Fruit fly (Drosophila melanogaster) whole organism, embryonic: ENCODE results near the gene CG32206.

ENCODE experiments used
- Ada2b ChIP-seq: fragments of 200-800 bp; sonication (Bioruptor generic); IDR thresholded peaks from 2 replicates; pipeline ENCODE4 v1.3.6; 2022; ENCODE audit warnings: missing biosample characterization, missing genetic modification characterization
- Bdp1 ChIP-seq: fragments of 200-800 bp; sonication (Bioruptor generic); optimal IDR thresholded peaks from 3 replicates; lab custom pipeline; 2016; ENCODE audit warnings: missing biosample characterization, missing genetic modification characterization
- Blimp-1 ChIP-seq: fragments of 200-800 bp; sonication (Bioruptor generic); optimal IDR thresholded peaks from 3 replicates; lab custom pipeline; 2018; ENCODE audit warnings: missing biosample characterization, missing genetic modification characterization, mild to moderate bottlenecking, moderate library complexity, missing genetic modification reagents
- CG10654 ChIP-seq: fragments of 200-800 bp; sonication (Bioruptor generic); optimal IDR thresholded peaks from 2 replicates; lab custom pipeline; 2016; ENCODE audit warnings: missing biosample characterization, missing genetic modification characterization
- CG12236 ChIP-seq: fragments of 200-800 bp; sonication (Bioruptor generic); optimal IDR thresholded peaks from 2 replicates; lab custom pipeline; 2016; ENCODE audit warnings: missing biosample characterization, missing genetic modification characterization
- CG14667 ChIP-seq: fragments of 200-800 bp; sonication (Bioruptor generic); IDR thresholded peaks from 2 replicates; pipeline ENCODE4 v1.3.6; 2022; ENCODE audit warnings: missing biosample characterization, missing genetic modification characterization
- CG15601 ChIP-seq: fragments of 200-800 bp; sonication (Bioruptor generic); optimal IDR thresholded peaks from 3 replicates; lab custom pipeline; 2019; ENCODE audit warnings: missing biosample characterization, mild to moderate bottlenecking, missing genetic modification characterization, moderate library complexity
- CG17385 ChIP-seq: fragments of 200-800 bp; sonication (Bioruptor generic); optimal IDR thresholded peaks from 3 replicates; lab custom pipeline; 2018; ENCODE audit warnings: missing biosample characterization, mild to moderate bottlenecking, missing genetic modification characterization
- CG30431 ChIP-seq: fragments of 200-800 bp; sonication (Bioruptor generic); optimal IDR thresholded peaks from 2 replicates; lab custom pipeline; 2017; ENCODE audit warnings: missing biosample characterization, missing genetic modification characterization
- CG3838 ChIP-seq: fragments of 200-800 bp; sonication (Bioruptor generic); optimal IDR thresholded peaks from 3 replicates; lab custom pipeline; 2016; ENCODE audit warnings: missing biosample characterization, missing genetic modification characterization
- CG42726 ChIP-seq: fragments of 200-800 bp; sonication (Bioruptor generic); IDR thresholded peaks from 2 replicates; pipeline ENCODE4 v1.3.6; 2022; ENCODE audit warnings: missing biosample characterization, missing genetic modification characterization; ENCODE audit not compliant: partially characterized antibody
- CG4617 ChIP-seq: fragments of 200-800 bp; sonication (Bioruptor generic); optimal IDR thresholded peaks from 3 replicates; lab custom pipeline; 2016; ENCODE audit warnings: missing biosample characterization, missing genetic modification characterization, borderline replicate concordance
- CG4707 ChIP-seq: fragments of 200-800 bp; sonication (Bioruptor generic); optimal IDR thresholded peaks from 2 replicates; lab custom pipeline; 2018; ENCODE audit warnings: missing biosample characterization, mild to moderate bottlenecking, missing genetic modification characterization, moderate library complexity
- CG4730 ChIP-seq: fragments of 200-800 bp; sonication (Bioruptor generic); IDR thresholded peaks from 2 replicates; pipeline ENCODE4 v1.3.6; 2022; ENCODE audit warnings: missing biosample characterization, missing genetic modification characterization
- CG6272 ChIP-seq: fragments of 200-800 bp; sonication (Bioruptor generic); IDR thresholded peaks from 2 replicates; pipeline ENCODE4 v1.3.6; 2022; ENCODE audit warnings: missing biosample characterization, missing genetic modification characterization
- CG6689 ChIP-seq: fragments of 200-800 bp; sonication (Bioruptor generic); IDR thresholded peaks from 2 replicates; pipeline ENCODE4 v1.3.6; 2022; ENCODE audit warnings: missing biosample characterization, missing genetic modification characterization
- CG6854 ChIP-seq: fragments of 200-800 bp; sonication (Bioruptor generic); optimal IDR thresholded peaks from 3 replicates; lab custom pipeline; 2017; ENCODE audit warnings: missing biosample characterization, mild to moderate bottlenecking, missing genetic modification characterization
- CG7357 ChIP-seq: fragments of 200-800 bp; sonication (Bioruptor generic); IDR thresholded peaks from 3 replicates; pipeline ENCODE4 v1.3.6; 2022; ENCODE audit warnings: missing biosample characterization, missing genetic modification characterization
- CG7372 ChIP-seq: fragments of 200-800 bp; sonication (Bioruptor generic); IDR thresholded peaks from 2 replicates; pipeline ENCODE4 v1.3.6; 2022; ENCODE audit warnings: missing biosample characterization, missing genetic modification characterization
- CG9817 ChIP-seq: fragments of 200-800 bp; sonication (Bioruptor generic); optimal IDR thresholded peaks from 2 replicates; lab custom pipeline; 2018; ENCODE audit warnings: missing biosample characterization, mild to moderate bottlenecking, missing genetic modification characterization, moderate library complexity
- Camta ChIP-seq: fragments of 200-800 bp; sonication (Bioruptor generic); optimal IDR thresholded peaks from 2 replicates; lab custom pipeline; 2016; ENCODE audit warnings: missing biosample characterization, missing genetic modification characterization
- Dip3 ChIP-seq: fragments of 200-800 bp; sonication (Bioruptor generic); optimal IDR thresholded peaks from 3 replicates; lab custom pipeline; 2016; ENCODE audit warnings: missing biosample characterization, missing genetic modification characterization
- Mes4 ChIP-seq: fragments of 200-800 bp; sonication (Bioruptor generic); optimal IDR thresholded peaks from 2 replicates; lab custom pipeline; 2016; ENCODE audit warnings: missing biosample characterization, missing genetic modification characterization
- NK7.1 ChIP-seq: fragments of 200-800 bp; sonication (Bioruptor generic); optimal IDR thresholded peaks from 3 replicates; lab custom pipeline; 2016; ENCODE audit warnings: missing biosample characterization, missing genetic modification characterization
- amos ChIP-seq: fragments of 200-800 bp; sonication (Bioruptor generic); IDR thresholded peaks from 2 replicates; pipeline ENCODE4 v1.3.6; 2022; ENCODE audit warnings: missing biosample characterization, missing genetic modification characterization; ENCODE audit not compliant: partially characterized antibody
- bab2 ChIP-seq: fragments of 200-800 bp; sonication (Bioruptor generic); optimal IDR thresholded peaks from 2 replicates; lab custom pipeline; 2016; ENCODE audit warnings: missing biosample characterization, missing genetic modification characterization
- bsh ChIP-seq, 2 experiments: fragments of 200-800 bp; sonication (Bioruptor generic); optimal IDR thresholded peaks; 2 replicates each; lab custom pipeline; 2017 to 2018; ENCODE audit warnings: mild to moderate bottlenecking in 2 of 2, missing biosample characterization in 2 of 2, missing genetic modification characterization in 2 of 2, moderate library complexity in 1 of 2
- chif ChIP-seq, 2 experiments: fragments of 200-800 bp; sonication (Bioruptor generic); optimal IDR thresholded peaks; 3 replicates each; lab custom pipeline; 2016; ENCODE audit warnings: missing biosample characterization in 2 of 2, missing genetic modification characterization in 2 of 2
- croc ChIP-seq: fragments of 200-800 bp; sonication (Bioruptor generic); conservative IDR thresholded peaks from 3 replicates; pipeline ENCODE4 v1.3.6; 2022; ENCODE audit warnings: missing biosample characterization, missing genetic modification characterization
- da ChIP-seq: fragments of 200-800 bp; sonication (Bioruptor generic); optimal IDR thresholded peaks from 2 replicates; lab custom pipeline; 2016; ENCODE audit warnings: missing biosample characterization, missing genetic modification characterization
- fd96Cb ChIP-seq: fragments of 200-800 bp; sonication (Bioruptor generic); optimal IDR thresholded peaks from 2 replicates; lab custom pipeline; 2018; ENCODE audit warnings: missing biosample characterization, mild to moderate bottlenecking, missing genetic modification characterization, moderate library complexity
- gce ChIP-seq: fragments of 200-800 bp; sonication (Bioruptor generic); IDR thresholded peaks from 3 replicates; pipeline ENCODE4 v1.3.6; 2022; ENCODE audit warnings: missing biosample characterization, missing genetic modification characterization
- h ChIP-seq: fragments of >200 bp; optimal IDR thresholded peaks from 2 replicates; lab custom pipeline; 2017
- hth ChIP-seq: fragments of >200 bp; optimal IDR thresholded peaks from 2 replicates; lab custom pipeline; 2017; ENCODE audit warnings: inconsistent platforms
- mam ChIP-seq: fragments of 200-800 bp; sonication (Bioruptor generic); optimal IDR thresholded peaks from 3 replicates; lab custom pipeline; 2016; ENCODE audit warnings: missing biosample characterization, missing genetic modification characterization
- nmo ChIP-seq: fragments of 200-800 bp; sonication (Bioruptor generic); optimal IDR thresholded peaks from 2 replicates; lab custom pipeline; 2018; ENCODE audit warnings: missing biosample characterization, mild to moderate bottlenecking, missing genetic modification characterization, moderate library complexity
- oc ChIP-seq: fragments of 200-800 bp; sonication (Bioruptor generic); optimal IDR thresholded peaks from 2 replicates; lab custom pipeline; 2018; ENCODE audit warnings: missing biosample characterization, mild to moderate bottlenecking, missing genetic modification characterization, moderate library complexity
- pan ChIP-seq, 4 experiments: fragments of >200 bp in 3 of 4; fragments of 200-800 bp in 1 of 4; sonication (Bioruptor generic) in 1 of 4; optimal IDR thresholded peaks in 3 of 4; IDR thresholded peaks in 1 of 4; 2 replicates each; pipeline versions ENCODE4 v1.3.6 to Lab custom; 2017 to 2022; ENCODE audit warnings: missing biosample characterization in 2 of 4, missing genetic modification characterization in 2 of 4, mixed read lengths in 1 of 4
- pho ChIP-seq: fragments of 200-800 bp; sonication (Bioruptor generic); optimal IDR thresholded peaks from 2 replicates; lab custom pipeline; 2016; ENCODE audit warnings: missing biosample characterization, missing genetic modification characterization
- prd ChIP-seq, 3 experiments: fragments of >200 bp in 2 of 3; fragments of 200-800 bp in 1 of 3; sonication (Bioruptor generic) in 1 of 3; optimal IDR thresholded peaks in 2 of 3; IDR thresholded peaks in 1 of 3; 2 replicates in 2 of 3; 3 replicates in 1 of 3; pipeline versions ENCODE4 v1.3.6 to Lab custom; 2017 to 2022; ENCODE audit warnings: missing biosample characterization in 1 of 3, missing genetic modification characterization in 1 of 3
- pum ChIP-seq: fragments of 200-800 bp; sonication (Bioruptor generic); optimal IDR thresholded peaks from 2 replicates; lab custom pipeline; 2016; ENCODE audit warnings: missing biosample characterization, missing genetic modification characterization
- ranshi ChIP-seq: fragments of 200-800 bp; sonication (Bioruptor generic); IDR thresholded peaks from 2 replicates; pipeline ENCODE4 v1.3.6; 2022; ENCODE audit warnings: missing biosample characterization, missing genetic modification characterization
- rib ChIP-seq: fragments of 200-800 bp; sonication (Bioruptor generic); IDR thresholded peaks from 2 replicates; pipeline ENCODE4 v1.3.6; 2022; ENCODE audit warnings: missing biosample characterization, missing genetic modification characterization
- sens ChIP-seq: fragments of 200-800 bp; sonication (Bioruptor generic); peaks from one replicate; lab custom pipeline; 2016; ENCODE audit warnings: missing biosample characterization, missing genetic modification characterization
- slp2 ChIP-seq: fragments of 200-800 bp; sonication (Bioruptor generic); optimal IDR thresholded peaks from 2 replicates; lab custom pipeline; 2016; ENCODE audit warnings: missing biosample characterization, missing genetic modification characterization
- tin ChIP-seq: fragments of 200-800 bp; sonication (Bioruptor generic); optimal IDR thresholded peaks from 3 replicates; lab custom pipeline; 2016; ENCODE audit warnings: missing biosample characterization, missing genetic modification characterization
- tio ChIP-seq: fragments of 200-800 bp; sonication (Bioruptor generic); optimal IDR thresholded peaks from 2 replicates; lab custom pipeline; 2017; ENCODE audit warnings: missing biosample characterization, missing genetic modification characterization, inconsistent platforms
- toy ChIP-seq: fragments of 200-800 bp; sonication (Bioruptor generic); IDR thresholded peaks from 2 replicates; pipeline ENCODE4 v1.3.6; 2022; ENCODE audit warnings: missing biosample characterization, missing genetic modification characterization
- trh ChIP-seq: fragments of 200-800 bp; sonication (Bioruptor generic); optimal IDR thresholded peaks from 2 replicates; lab custom pipeline; 2016; ENCODE audit warnings: missing biosample characterization, missing genetic modification characterization
- vfl ChIP-seq: fragments of 200-800 bp; sonication (Bioruptor generic); optimal IDR thresholded peaks from 2 replicates; lab custom pipeline; 2016; ENCODE audit warnings: missing biosample characterization, missing genetic modification characterization
- vnd ChIP-seq: fragments of 200-800 bp; sonication (Bioruptor generic); IDR thresholded peaks from 3 replicates; pipeline ENCODE4 v1.3.6; 2022; ENCODE audit warnings: missing biosample characterization, missing genetic modification characterization; ENCODE audit not compliant: partially characterized antibody

Gene CG32206

DNA sequence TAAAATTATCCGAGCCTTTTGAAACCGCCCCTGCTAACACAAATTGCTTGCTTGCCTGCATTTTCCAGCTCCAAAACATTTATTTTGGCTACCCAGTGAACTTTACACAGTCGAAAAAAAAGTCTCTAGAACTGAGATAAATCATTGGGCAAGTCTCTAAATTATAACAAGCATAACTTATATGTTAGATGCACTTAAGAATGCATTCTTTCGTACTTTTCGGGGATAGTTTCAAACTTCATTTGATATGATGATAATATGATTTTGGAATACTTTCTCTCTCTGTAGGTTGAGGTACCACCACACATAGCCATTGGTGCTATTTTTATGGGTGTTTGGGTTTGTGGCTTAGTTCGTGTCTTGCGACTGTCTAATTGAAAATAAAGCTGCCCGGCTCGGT, 97.8 kb downstream of the CG32206 start (continued):
- TF ChIP-seq CG6689 (GFP tag; lab: Robert Waterston, UW) (peak; percentile 40; the same call in 1 of the 2 replicates), CG12236 (GFP tag; lab: Kevin White, UChicago) (no peak), toy (GFP tag; lab: Robert Waterston, UW) (no peak), trh (no peak), mam (GFP tag; lab: Kevin White, UChicago) (no peak), CG17385 (no peak), pum (GFP tag; lab: Kevin White, UChicago) (no peak), bsh (GFP tag; optimal IDR thresholded peaks at IDR 0.05; lab: Kevin White, UChicago) (no peak), CG10654 (GFP tag; lab: Kevin White, UChicago) (no peak), Bdp1 (GFP tag; lab: Kevin White, UChicago) (no peak), CG4707 (no peak), Ada2b (GFP tag; lab: Robert Waterston, UW) (0 out of 2 replicates have a peak, but pooled peaks have one; percentile 28), bab2 (no peak), Camta (GFP tag; lab: Kevin White, UChicago) (no peak), chif (GFP tag; optimal IDR thresholded peaks at IDR 0.05; lab: Kevin White, UChicago) (peak; percentile 10 to 13), CG42726 (GFP tag; lab: Robert Waterston, UW) (no peak), Blimp-1 (GFP tag; lab: Kevin White, UChicago) (peak; percentile 63), CG30431 (GFP tag; lab: Kevin White, UChicago) (peak; percentile 5), pan (optimal IDR thresholded peaks at IDR 0.05; lab: Kevin White, UChicago) (no peak), pan (GFP tag; optimal IDR thresholded peaks at IDR 0.05 in 1 of 2, IDR thresholded peaks at IDR 0.05 in 1 of 2) (no peak), fd96Cb (tag; lab: Kevin White, UChicago) (peak; percentile 34), sens (GFP tag; lab: Kevin White, UChicago) (peak; percentile 84), slp2 (GFP tag; lab: Kevin White, UChicago) (no peak), rib (GFP tag; lab: Robert Waterston, UW) (no peak), ranshi (no peak), CG7357 (GFP tag; lab: Robert Waterston, UW) (no peak; the same call in 2 of the 3 replicates), tio (GFP tag; lab: Kevin White, UChicago) (peak; percentile 35), tin (GFP tag; lab: Kevin White, UChicago) (peak; percentile 11), nmo (peak; percentile 36), CG3838 (GFP tag; lab: Kevin White, UChicago) (no peak), Mes4 (GFP tag; lab: Kevin White, UChicago) (no peak), CG4730 (0 out of 2 replicates have a peak, but pooled peaks have one; percentile 9), CG6272 (no peak), prd (optimal IDR thresholded peaks at IDR 0.05; lab: Kevin White, UChicago) (no peak), prd (GFP tag; IDR thresholded peaks at IDR 0.05; lab: Robert Waterston, UW) (peak; percentile 52; the same call in 2 of the 3 replicates), CG14667 (GFP tag; lab: Robert Waterston, UW) (0 out of 2 replicates have a peak, but pooled peaks have one; percentile 25), vfl (no peak), h (lab: Kevin White, UChicago) (no peak), CG7372 (GFP tag; lab: Robert Waterston, UW) (no peak), vnd (GFP tag; lab: Robert Waterston, UW) (no peak), pho (GFP tag; lab: Kevin White, UChicago) (no peak), amos (GFP tag; lab: Robert Waterston, UW) (no peak), CG9817 (tag; lab: Kevin White, UChicago) (no peak), Dip3 (GFP tag; lab: Kevin White, UChicago) (no peak), CG6854 (no peak), NK7.1 (GFP tag; lab: Kevin White, UChicago) (no peak), CG4617 (GFP tag; lab: Kevin White, UChicago) (no peak), da (GFP tag; lab: Kevin White, UChicago) (no peak), gce (GFP tag; lab: Robert Waterston, UW) (no peak), CG15601 (tag; lab: Kevin White, UChicago) (no peak), oc (no peak), hth (no peak), croc (0 out of 3 replicates have a peak, but pooled peaks have one; percentile 15)
